Worm (Caenorhabditis elegans) whole organism, L1 larva: Measurements from ENCODE around the gene cpar-1.

Source experiments
- C16A3.4 ChIP-seq: fragments of 150-350 bp; optimal IDR thresholded peaks from 2 replicates; lab custom pipeline; 2014; ENCODE audit warnings: missing biosample characterization, missing genetic modification characterization
- Y116A8C.19 ChIP-seq: sonication (generic microtip); optimal IDR thresholded peaks from 2 replicates; lab custom pipeline; 2016; ENCODE audit warnings: missing compliant biosample characterization, missing genetic modification characterization, borderline replicate concordance
- aha-1 ChIP-seq: fragments of 150-350 bp; optimal IDR thresholded peaks from 2 replicates; lab custom pipeline; 2014; ENCODE audit warnings: missing biosample characterization, missing genetic modification characterization
- aly-2 ChIP-seq: fragments of 150-350 bp; optimal IDR thresholded peaks from 2 replicates; lab custom pipeline; 2014; ENCODE audit warnings: missing biosample characterization, missing genetic modification characterization
- ama-1 ChIP-seq: fragments of 150-350 bp; optimal IDR thresholded peaks from 2 replicates; lab custom pipeline; 2014
- blmp-1 ChIP-seq: fragments of 150-350 bp; optimal IDR thresholded peaks from 2 replicates; lab custom pipeline; 2014; ENCODE audit warnings: missing biosample characterization, missing genetic modification characterization
- ceh-63 ChIP-seq: fragments of 200-800 bp; sonication (Bioruptor generic); optimal IDR thresholded peaks from 2 replicates; lab custom pipeline; 2018; ENCODE audit warnings: mild to moderate bottlenecking, missing genetic modification characterization, missing compliant biosample characterization
- ceh-8 ChIP-seq: fragments of 200-800 bp; sonication (Bioruptor generic); optimal IDR thresholded peaks from 2 replicates; lab custom pipeline; 2018; ENCODE audit warnings: mild to moderate bottlenecking, missing genetic modification characterization, moderate library complexity, missing compliant biosample characterization
- ceh-88 ChIP-seq: fragments of 200-800 bp; sonication (Bioruptor generic); IDR thresholded peaks from 2 replicates; pipeline ENCODE4 v1.3.6; 2022; ENCODE audit warnings: missing genetic modification characterization, missing compliant biosample characterization
- ces-1 ChIP-seq: fragments of 150-350 bp; optimal IDR thresholded peaks from 2 replicates; lab custom pipeline; 2014; ENCODE audit warnings: missing biosample characterization, missing genetic modification reagents, missing genetic modification characterization
- efl-1 ChIP-seq, 4 experiments: fragments of 150-350 bp; optimal IDR thresholded peaks in 3 of 4; peaks in 1 of 4; 1 replicate in 1 of 4; 2 replicates in 3 of 4; lab custom pipeline; 2014; ENCODE audit warnings: missing biosample characterization in 2 of 4, missing genetic modification characterization in 2 of 4, missing genetic modification reagents in 2 of 4
- efl-3 ChIP-seq: fragments of 200-800 bp; sonication (Bioruptor generic); optimal IDR thresholded peaks from 2 replicates; lab custom pipeline; 2018; ENCODE audit warnings: mild to moderate bottlenecking, missing genetic modification characterization, missing compliant biosample characterization
- egl-27 ChIP-seq, 2 experiments: fragments of 150-350 bp in 1 of 2; sonication (generic microtip); optimal IDR thresholded peaks; 3 replicates each; lab custom pipeline; 2017 to 2018; ENCODE audit warnings: missing biosample characterization in 2 of 2, missing genetic modification characterization in 2 of 2, missing genetic modification reagents in 2 of 2
- elt-2 ChIP-seq: sonication (generic microtip); optimal IDR thresholded peaks from 2 replicates; lab custom pipeline; 2016; ENCODE audit warnings: missing genetic modification characterization, mild to moderate bottlenecking, inconsistent platforms, missing compliant biosample characterization, missing genetic modification reagents
- elt-3 ChIP-seq, 6 experiments: fragments of 150-350 bp in 1 of 6; sonication (generic microtip); optimal IDR thresholded peaks; 2 replicates each; lab custom pipeline; 2017 to 2018; ENCODE audit warnings: missing biosample characterization in 6 of 6, missing genetic modification characterization in 6 of 6, inconsistent platforms in 1 of 6
- fkh-4 ChIP-seq: sonication (generic microtip); optimal IDR thresholded peaks from 2 replicates; lab custom pipeline; 2016; ENCODE audit warnings: missing compliant biosample characterization, missing genetic modification characterization, borderline replicate concordance
- fkh-8 ChIP-seq: sonication (generic microtip); optimal IDR thresholded peaks from 2 replicates; lab custom pipeline; 2016; ENCODE audit warnings: mild to moderate bottlenecking, missing genetic modification characterization, missing compliant biosample characterization
- fos-1 ChIP-seq: fragments of 150-350 bp; optimal IDR thresholded peaks from 2 replicates; lab custom pipeline; 2014; ENCODE audit warnings: missing biosample characterization, missing genetic modification characterization
- grh-1 ChIP-seq: fragments of 200-800 bp; sonication (Bioruptor generic); IDR thresholded peaks from 2 replicates; pipeline ENCODE4 v1.3.6; 2022; ENCODE audit warnings: missing genetic modification reagents, missing genetic modification characterization, missing compliant biosample characterization
- hlh-17 ChIP-seq: fragments of 200-800 bp; sonication (Bioruptor generic); optimal IDR thresholded peaks from 2 replicates; lab custom pipeline; 2018; ENCODE audit warnings: missing genetic modification characterization, mild to moderate bottlenecking, missing compliant biosample characterization, moderate library complexity, borderline replicate concordance
- hlh-4 ChIP-seq: sonication (generic microtip); optimal IDR thresholded peaks from 2 replicates; lab custom pipeline; 2016; ENCODE audit warnings: mild to moderate bottlenecking, missing genetic modification characterization, missing compliant biosample characterization
- isw-1 ChIP-seq: fragments of 200-800 bp; sonication (Bioruptor generic); IDR thresholded peaks from 2 replicates; pipeline ENCODE4 v1.3.6; 2022; ENCODE audit warnings: missing genetic modification characterization, missing compliant biosample characterization
- lin-15B ChIP-seq: fragments of 150-350 bp; sonication (generic microtip); optimal IDR thresholded peaks from 3 replicates; lab custom pipeline; 2014; ENCODE audit warnings: missing biosample characterization, missing genetic modification characterization
- lir-3 ChIP-seq: sonication (generic microtip); optimal IDR thresholded peaks from 2 replicates; lab custom pipeline; 2016; ENCODE audit warnings: mild to moderate bottlenecking, missing genetic modification characterization, moderate library complexity, missing compliant biosample characterization; ENCODE audit not compliant: poor library complexity
- lsy-2 ChIP-seq, 2 experiments: fragments of 150-350 bp; optimal IDR thresholded peaks; 2 replicates each; lab custom pipeline; 2014; ENCODE audit warnings: missing biosample characterization in 2 of 2, missing genetic modification characterization in 2 of 2
- mef-2 ChIP-seq: fragments of 150-350 bp; optimal IDR thresholded peaks from 2 replicates; lab custom pipeline; 2014; ENCODE audit warnings: missing biosample characterization, missing genetic modification characterization
- nhr-11 ChIP-seq: fragments of 150-350 bp; optimal IDR thresholded peaks from 2 replicates; lab custom pipeline; 2014; ENCODE audit warnings: missing biosample characterization, missing genetic modification characterization
- nhr-12 ChIP-seq: sonication (generic microtip); optimal IDR thresholded peaks from 2 replicates; lab custom pipeline; 2017; ENCODE audit warnings: missing biosample characterization, missing genetic modification characterization
- nhr-20 ChIP-seq: sonication (generic microtip); optimal IDR thresholded peaks from 2 replicates; lab custom pipeline; 2016; ENCODE audit warnings: mild to moderate bottlenecking, missing genetic modification characterization, missing compliant biosample characterization
- nhr-237 ChIP-seq: fragments of 150-350 bp; optimal IDR thresholded peaks from 2 replicates; lab custom pipeline; 2014; ENCODE audit warnings: missing biosample characterization, missing genetic modification characterization
- nhr-28 ChIP-seq: fragments of 150-350 bp; optimal IDR thresholded peaks from 2 replicates; lab custom pipeline; 2014; ENCODE audit warnings: missing biosample characterization, missing genetic modification characterization
- nhr-77 ChIP-seq: fragments of 150-350 bp; optimal IDR thresholded peaks from 2 replicates; lab custom pipeline; 2014; ENCODE audit warnings: missing biosample characterization, missing genetic modification characterization
- nhr-85 ChIP-seq: sonication (generic microtip); peaks from one replicate; lab custom pipeline; 2016; ENCODE audit warnings: missing genetic modification characterization, inconsistent platforms, missing compliant biosample characterization
- pag-3 ChIP-seq: sonication (generic microtip); optimal IDR thresholded peaks from 2 replicates; lab custom pipeline; 2017; ENCODE audit warnings: missing genetic modification characterization, mild to moderate bottlenecking, missing compliant biosample characterization, antibody characterized with exemption, borderline replicate concordance; ENCODE audit not compliant: insufficient read depth
- pax-3 ChIP-seq: fragments of 200-800 bp; sonication (Bioruptor generic); optimal IDR thresholded peaks from 2 replicates; lab custom pipeline; 2018; ENCODE audit warnings: mild to moderate bottlenecking, missing genetic modification characterization, moderate library complexity, missing compliant biosample characterization
- pqm-1 ChIP-seq: sonication (generic microtip); optimal IDR thresholded peaks from 3 replicates; lab custom pipeline; 2017; ENCODE audit warnings: missing biosample characterization, missing genetic modification characterization
- skn-1 ChIP-seq: fragments of 150-350 bp; optimal IDR thresholded peaks from 2 replicates; lab custom pipeline; 2014; ENCODE audit warnings: missing biosample characterization, missing genetic modification characterization
- sox-4 ChIP-seq: sonication (generic microtip); optimal IDR thresholded peaks from 2 replicates; lab custom pipeline; 2016; ENCODE audit warnings: missing genetic modification characterization, missing compliant biosample characterization
- sptf-1 ChIP-seq: fragments of 150-350 bp; optimal IDR thresholded peaks from 2 replicates; lab custom pipeline; 2014; ENCODE audit warnings: missing biosample characterization, missing genetic modification characterization
- sup-37 ChIP-seq: fragments of 200-800 bp; sonication (Bioruptor generic); optimal IDR thresholded peaks from 2 replicates; lab custom pipeline; 2018; ENCODE audit warnings: mild to moderate bottlenecking, missing genetic modification characterization, missing compliant biosample characterization
- swsn-7 ChIP-seq: sonication (generic microtip); optimal IDR thresholded peaks from 2 replicates; lab custom pipeline; 2016; ENCODE audit warnings: missing genetic modification characterization, missing compliant biosample characterization
- tbx-2 ChIP-seq: sonication (generic microtip); optimal IDR thresholded peaks from 2 replicates; lab custom pipeline; 2016; ENCODE audit warnings: missing genetic modification characterization, missing compliant biosample characterization
- tlp-1 ChIP-seq: fragments of 150-350 bp; optimal IDR thresholded peaks from 2 replicates; lab custom pipeline; 2014; ENCODE audit warnings: missing biosample characterization, missing genetic modification characterization
- unc-130 ChIP-seq: fragments of 150-350 bp; optimal IDR thresholded peaks from 2 replicates; lab custom pipeline; 2017; ENCODE audit warnings: missing biosample characterization, missing genetic modification characterization, inconsistent platforms
- unc-62 ChIP-seq: fragments of 150-350 bp; optimal IDR thresholded peaks from 2 replicates; lab custom pipeline; 2014; ENCODE audit warnings: missing biosample characterization, missing genetic modification reagents, missing genetic modification characterization
- unc-98 ChIP-seq: fragments of 200-800 bp; sonication (Bioruptor generic); IDR thresholded peaks from 2 replicates; pipeline ENCODE4 v1.3.6; 2022; ENCODE audit warnings: missing genetic modification characterization, missing compliant biosample characterization
- zip-4 ChIP-seq: fragments of 200-800 bp; sonication (Bioruptor generic); optimal IDR thresholded peaks from 2 replicates; lab custom pipeline; 2018; ENCODE audit warnings: mild to moderate bottlenecking, missing genetic modification characterization, moderate library complexity, missing compliant biosample characterization
- ztf-11 ChIP-seq, 2 experiments: sonication (generic microtip); optimal IDR thresholded peaks; 2 replicates each; lab custom pipeline; 2016 to 2017; ENCODE audit warnings: missing genetic modification characterization in 2 of 2, missing biosample characterization in 1 of 2, missing compliant biosample characterization in 1 of 2
- ztf-4 ChIP-seq: fragments of 150-350 bp; optimal IDR thresholded peaks from 2 replicates; lab custom pipeline; 2014; ENCODE audit warnings: missing biosample characterization, missing genetic modification characterization

cpar-1 gene

DNA sequence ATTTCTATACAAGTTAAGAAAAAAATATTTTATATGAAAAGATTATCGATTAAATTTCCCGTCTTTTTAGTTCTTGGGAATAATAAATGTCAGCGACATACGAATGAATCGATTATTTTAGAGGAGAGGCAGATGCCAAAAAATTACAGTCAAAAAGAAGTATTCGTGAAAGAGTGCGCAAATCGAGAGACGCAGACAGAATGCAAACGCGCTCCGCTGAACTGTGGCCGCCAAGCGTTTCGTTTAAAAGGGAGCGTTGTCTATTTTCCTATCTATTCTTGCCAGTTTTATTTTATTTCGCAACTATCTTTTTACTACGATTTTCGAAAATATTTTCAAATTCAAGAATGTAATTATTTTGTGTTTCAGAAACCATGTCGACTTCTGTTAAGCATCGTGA is 33.2 kb downstream of the cpar-1 start, which contains the start of gene baf-1 (continued):
- no peak for TF ChIP-seq unc-62 (GFP tag; lab: Kevin White, UChicago)
- no peak for TF ChIP-seq ztf-4 (tag; lab: Kevin White, UChicago)
- TF ChIP-seq lin-15B (tag; lab: Kevin White, UChicago) = peak; percentile 64
- TF ChIP-seq fos-1 (tag; lab: Kevin White, UChicago) = peak; percentile 1
- no peak for TF ChIP-seq grh-1 (GFP tag; lab: Robert Waterston, UW)
- TF ChIP-seq nhr-77 (tag; lab: Kevin White, UChicago) = peak; percentile 39
- peak; percentile 57 for TF ChIP-seq isw-1 (GFP tag; lab: Robert Waterston, UW)
- TF ChIP-seq ces-1 (GFP tag; lab: Kevin White, UChicago) = no peak
- TF ChIP-seq fkh-4 = no peak
- no peak for TF ChIP-seq hlh-17 (GFP tag; lab: Kevin White, UChicago)
- no peak for TF ChIP-seq unc-98 (GFP tag; lab: Robert Waterston, UW)
- TF ChIP-seq nhr-12 (tag; lab: Kevin White, UChicago) = no peak
- no peak for TF ChIP-seq hlh-4 (tag; lab: Kevin White, UChicago)
- TF ChIP-seq ceh-88 = no peak
- no peak for TF ChIP-seq sptf-1
- peak; percentile 60 for TF ChIP-seq tbx-2 (tag; lab: Kevin White, UChicago)
- TF ChIP-seq nhr-85 (tag; lab: Kevin White, UChicago) = peak; percentile 77
- peak; percentile 50 for TF ChIP-seq C16A3.4 (tag; lab: Kevin White, UChicago)
- TF ChIP-seq ama-1 (lab: Kevin White, UChicago) = no peak
- TF ChIP-seq mef-2 = no peak
- TF ChIP-seq nhr-237 (tag; lab: Kevin White, UChicago) = no peak
- TF ChIP-seq aha-1 (tag; lab: Kevin White, UChicago) = no peak
- TF ChIP-seq efl-1 (optimal IDR thresholded peaks at IDR 0.05; lab: Kevin White, UChicago) = peak; percentile 75 to 77
- peak; percentile 70 to 97 for TF ChIP-seq efl-1 (GFP tag; optimal IDR thresholded peaks at IDR 0.05 in 1 of 2; lab: Kevin White, UChicago)
- TF ChIP-seq blmp-1 (tag; lab: Kevin White, UChicago) = peak; percentile 30
- TF ChIP-seq Y116A8C.19 = no peak
- no peak for TF ChIP-seq zip-4 (GFP tag; lab: Kevin White, UChicago)
- peak; percentile 26 for TF ChIP-seq sox-4 (tag; lab: Kevin White, UChicago)
- TF ChIP-seq elt-2 = peak; percentile 64
- no peak for TF ChIP-seq tlp-1 (tag; lab: Kevin White, UChicago)
- peak; percentile 68 for TF ChIP-seq swsn-7 (tag; lab: Kevin White, UChicago)
- peak; percentile 27 for TF ChIP-seq fkh-8 (tag; lab: Kevin White, UChicago)
- peak; percentile 68 to 83 for TF ChIP-seq lsy-2 (tag; optimal IDR thresholded peaks at IDR 0.05; lab: Kevin White, UChicago)
- no peak for TF ChIP-seq pag-3
- TF ChIP-seq ceh-63 = no peak
- no peak for TF ChIP-seq sup-37
- TF ChIP-seq skn-1 (tag; lab: Kevin White, UChicago) = peak; percentile 81
- peak; percentile 12 for TF ChIP-seq unc-130 (tag; lab: Kevin White, UChicago)
- TF ChIP-seq ceh-8 (GFP tag; lab: Kevin White, UChicago) = no peak
- TF ChIP-seq efl-3 (GFP tag; lab: Kevin White, UChicago) = no peak
- TF ChIP-seq nhr-20 = peak; percentile 66
- TF ChIP-seq nhr-11 (tag; lab: Kevin White, UChicago) = no peak
- TF ChIP-seq nhr-28 = no peak
- TF ChIP-seq egl-27 (tag; optimal IDR thresholded peaks at IDR 0.05; lab: Kevin White, UChicago) = no peak
- peak; percentile 59 for TF ChIP-seq lir-3
- no peak for TF ChIP-seq aly-2 (tag; lab: Kevin White, UChicago)
- peak in 1 of 2 experiments; percentile 10 for TF ChIP-seq ztf-11 (tag; optimal IDR thresholded peaks at IDR 0.05; lab: Kevin White, UChicago)
- TF ChIP-seq pax-3 (tag; lab: Kevin White, UChicago) = peak; percentile 19
- TF ChIP-seq pqm-1 (tag; lab: Kevin White, UChicago) = no peak
- TF ChIP-seq elt-3 (tag; optimal IDR thresholded peaks at IDR 0.05; lab: Kevin White, UChicago) = peak in 1 of 6 experiments; percentile 54
